Worm (Caenorhabditis elegans): Measurements from ENCODE around the gene T05H10.8.

T05H10.8 gene

ce11 chrII:8065985-8066384, 7.1 kb downstream of the T05H10.8 start, which contains the start of gene pdha-1:
Gene pdha-1 (plus strand): TSS chrII:8066285.
- TF ChIP-seq nhr-28 (tag; optimal IDR thresholded peaks at IDR 0.05) (no peak), nhr-76 (tag; optimal IDR thresholded peaks at IDR 0.05) (no peak), unc-39 (tag; optimal IDR thresholded peaks at IDR 0.05) (no peak), eor-1 (tag; optimal IDR thresholded peaks at IDR 0.05) (no peak), skn-1 (tag; optimal IDR thresholded peaks at IDR 0.05) (no peak), nhr-77 (tag; optimal IDR thresholded peaks at IDR 0.05) (no peak), egl-5 (tag; optimal IDR thresholded peaks at IDR 0.05) (no peak), ama-1 (optimal IDR thresholded peaks at IDR 0.05) (no peak), hmg-11 (tag; optimal IDR thresholded peaks at IDR 0.05) (no peak), pqm-1 (tag; optimal IDR thresholded peaks at IDR 0.05) (no peak)

- TF ChIP-seq elt-2 (tag; optimal IDR thresholded peaks at IDR 0.05), result peak; percentile 72
- TF ChIP-seq mdl-1 (tag; optimal IDR thresholded peaks at IDR 0.05), result no peak
- TF ChIP-seq egl-27 (tag; optimal IDR thresholded peaks at IDR 0.05), result no peak
- no peak for TF ChIP-seq egl-5 (tag; optimal IDR thresholded peaks at IDR 0.05)
- TF ChIP-seq nhr-77 (tag; optimal IDR thresholded peaks at IDR 0.05), result no peak
- TF ChIP-seq ceh-16 (tag; optimal IDR thresholded peaks at IDR 0.05), result no peak
- TF ChIP-seq daf-12 (tag; optimal IDR thresholded peaks at IDR 0.05), result no peak
- no peak for TF ChIP-seq fos-1 (tag; optimal IDR thresholded peaks at IDR 0.05)
- TF ChIP-seq nhr-43 (tag; optimal IDR thresholded peaks at IDR 0.05; ENCODE audit: poor library complexity, severe bottlenecking), result peak; percentile 38
- no peak for TF ChIP-seq ztf-11 (tag; optimal IDR thresholded peaks at IDR 0.05)
- TF ChIP-seq aly-2 (tag; optimal IDR thresholded peaks at IDR 0.05), result no peak
- TF ChIP-seq ztf-4 (tag; optimal IDR thresholded peaks at IDR 0.05), result no peak
- no peak for TF ChIP-seq elt-1 (tag; optimal IDR thresholded peaks at IDR 0.05)
- TF ChIP-seq nhr-28 (tag; optimal IDR thresholded peaks at IDR 0.05), result no peak
- no peak for TF ChIP-seq ceh-28 (tag; optimal IDR thresholded peaks at IDR 0.05)
- TF ChIP-seq pha-4 (tag; optimal IDR thresholded peaks at IDR 0.05), result no peak
- no peak for TF ChIP-seq nhr-76 (tag; optimal IDR thresholded peaks at IDR 0.05)
- TF ChIP-seq unc-39 (tag; optimal IDR thresholded peaks at IDR 0.05), result no peak
- TF ChIP-seq pqm-1 (tag; optimal IDR thresholded peaks at IDR 0.05), result peak; percentile 32
- peak; percentile 7 for TF ChIP-seq nhr-23 (tag; optimal IDR thresholded peaks at IDR 0.05)
- TF ChIP-seq nhr-237 (tag; optimal IDR thresholded peaks at IDR 0.05), result no peak
- TF ChIP-seq ceh-9 (tag; optimal IDR thresholded peaks at IDR 0.05), result no peak
- TF ChIP-seq ama-1 (optimal IDR thresholded peaks at IDR 0.05), result no peak
- no peak for TF ChIP-seq eor-1 (tag; optimal IDR thresholded peaks at IDR 0.05)
- no peak for TF ChIP-seq snpc-4 (tag; optimal IDR thresholded peaks at IDR 0.05)
- TF ChIP-seq ZK546.5 (tag; optimal IDR thresholded peaks at IDR 0.05), result no peak
- no peak for TF ChIP-seq nhr-67 (tag; optimal IDR thresholded peaks at IDR 0.05)
- no peak for TF ChIP-seq R02D3.7 (tag; optimal IDR thresholded peaks at IDR 0.05)
- no peak for TF ChIP-seq elt-3 (tag; optimal IDR thresholded peaks at IDR 0.05)
Measured at ce11 chrII:8071012-8071625, 12.2 kb downstream of the T05H10.8 start.

- TF ChIP-seq unc-62 (GFP tag; optimal IDR thresholded peaks at IDR 0.05), result peak; percentile 69
- peak; percentile 35 for TF ChIP-seq nhr-25 (tag; optimal IDR thresholded peaks at IDR 0.05)
- no peak for TF ChIP-seq aly-2 (tag; optimal IDR thresholded peaks at IDR 0.05)
- no peak for TF ChIP-seq lsy-12 (tag; optimal IDR thresholded peaks at IDR 0.05)
- TF ChIP-seq tbx-2 (tag; optimal IDR thresholded peaks at IDR 0.05), result peak; percentile 1
- peak; percentile 57 for TF ChIP-seq nhr-11 (tag; optimal IDR thresholded peaks at IDR 0.05)
- TF ChIP-seq fkh-10 (GFP tag; optimal IDR thresholded peaks at IDR 0.05), result peak; percentile 8
- TF ChIP-seq nhr-43 (tag; optimal IDR thresholded peaks at IDR 0.05; ENCODE audit: poor library complexity, severe bottlenecking), result peak; percentile 56
- peak; percentile 22 for TF ChIP-seq egl-27 (tag; optimal IDR thresholded peaks at IDR 0.05)
- no peak for TF ChIP-seq mml-1 (tag; optimal IDR thresholded peaks at IDR 0.05)
- peak; percentile 36 for TF ChIP-seq lin-39 (tag; optimal IDR thresholded peaks at IDR 0.05)
- no peak for TF ChIP-seq R02D3.7 (tag; optimal IDR thresholded peaks at IDR 0.05)
- TF ChIP-seq lin-15B (tag; optimal IDR thresholded peaks at IDR 0.05), result peak; percentile 20
- TF ChIP-seq pha-4 (tag; optimal IDR thresholded peaks at IDR 0.05), result peak; percentile 69
- peak; percentile 55 for TF ChIP-seq nfya-1 (tag; optimal IDR thresholded peaks at IDR 0.05; ENCODE audit: insufficient read depth)
- no peak for TF ChIP-seq egl-5 (tag; optimal IDR thresholded peaks at IDR 0.05)
- peak; percentile 55 for TF ChIP-seq mdl-1 (tag; optimal IDR thresholded peaks at IDR 0.05)
- TF ChIP-seq hmg-11 (tag; optimal IDR thresholded peaks at IDR 0.05), result peak; percentile 52
- TF ChIP-seq ZK546.5 (tag; optimal IDR thresholded peaks at IDR 0.05), result no peak
Measured at ce11 chrII:8071801-8072544, 13.1 kb downstream of the T05H10.8 start.
